Worm (Caenorhabditis elegans): ENCODE measurements around the gene ksr-1.

Gene ksr-1

ce11 chrX:8299554-8299953 lies 24.6 kb downstream of the ksr-1 start, which contains the start of gene ced-13:
ced-13 (minus strand) TSS chrX:8299654.
- TF ChIP-seq ceh-28 (tag; optimal IDR thresholded peaks at IDR 0.05) (no peak), egl-27 (tag; optimal IDR thresholded peaks at IDR 0.05) (no peak), nhr-25 (tag; optimal IDR thresholded peaks at IDR 0.05) (no peak), aly-2 (tag; optimal IDR thresholded peaks at IDR 0.05) (no peak), nhr-43 (tag; optimal IDR thresholded peaks at IDR 0.05; ENCODE audit: poor library complexity, severe bottlenecking) (no peak)

ce11 chrX:8302299-8302698 lies 27.3 kb downstream of the ksr-1 start, which contains the start of gene inx-5:
inx-5 (minus strand) TSS chrX:8302399.
- no peak for TF ChIP-seq mml-1 (tag; optimal IDR thresholded peaks at IDR 0.05)
- TF ChIP-seq nhr-76 (tag; optimal IDR thresholded peaks at IDR 0.05): no peak
- TF ChIP-seq R02D3.7 (tag; optimal IDR thresholded peaks at IDR 0.05): no peak
- TF ChIP-seq egl-27 (tag; optimal IDR thresholded peaks at IDR 0.05): no peak
- no peak for TF ChIP-seq nhr-237 (tag; optimal IDR thresholded peaks at IDR 0.05)
- TF ChIP-seq snpc-4 (tag; optimal IDR thresholded peaks at IDR 0.05): no peak
- no peak for TF ChIP-seq nfya-1 (tag; optimal IDR thresholded peaks at IDR 0.05; ENCODE audit: insufficient read depth)
- no peak for TF ChIP-seq pqm-1 (tag; optimal IDR thresholded peaks at IDR 0.05)
- TF ChIP-seq ama-1 (optimal IDR thresholded peaks at IDR 0.05): no peak
- TF ChIP-seq zag-1 (tag; optimal IDR thresholded peaks at IDR 0.05): no peak
- no peak for TF ChIP-seq elt-3 (tag; optimal IDR thresholded peaks at IDR 0.05)
- no peak for TF ChIP-seq fkh-10 (GFP tag; optimal IDR thresholded peaks at IDR 0.05)
- TF ChIP-seq elt-1 (tag; optimal IDR thresholded peaks at IDR 0.05): no peak
- TF ChIP-seq nhr-43 (tag; optimal IDR thresholded peaks at IDR 0.05; ENCODE audit: poor library complexity, severe bottlenecking): no peak

ce11 chrX:8302803-8303202 lies 27.8 kb downstream of the ksr-1 start:
- no peak for TF ChIP-seq ceh-82 (tag; optimal IDR thresholded peaks at IDR 0.05)
- TF ChIP-seq nhr-25 (tag; optimal IDR thresholded peaks at IDR 0.05): peak; percentile 54

- TF ChIP-seq sea-2 (GFP tag; optimal IDR thresholded peaks at IDR 0.05) (no peak), unc-62 (GFP tag; optimal IDR thresholded peaks at IDR 0.05) (no peak), lin-15B (tag; optimal IDR thresholded peaks at IDR 0.05) (no peak), fkh-10 (GFP tag; optimal IDR thresholded peaks at IDR 0.05) (no peak), ceh-9 (tag; optimal IDR thresholded peaks at IDR 0.05) (no peak), nhr-23 (tag; optimal IDR thresholded peaks at IDR 0.05) (no peak), nhr-77 (tag; optimal IDR thresholded peaks at IDR 0.05) (no peak), hmg-11 (tag; optimal IDR thresholded peaks at IDR 0.05) (no peak), unc-39 (tag; optimal IDR thresholded peaks at IDR 0.05) (no peak), jun-1 (tag; optimal IDR thresholded peaks at IDR 0.05) (no peak), nfya-1 (tag; optimal IDR thresholded peaks at IDR 0.05; ENCODE audit: insufficient read depth) (no peak), elt-1 (tag; optimal IDR thresholded peaks at IDR 0.05) (no peak), nhr-67 (tag; optimal IDR thresholded peaks at IDR 0.05) (no peak), nhr-12 (tag; optimal IDR thresholded peaks at IDR 0.05) (no peak), ama-1 (optimal IDR thresholded peaks at IDR 0.05) (no peak), fos-1 (tag; optimal IDR thresholded peaks at IDR 0.05) (no peak), aly-2 (tag; optimal IDR thresholded peaks at IDR 0.05) (no peak), ceh-16 (tag; optimal IDR thresholded peaks at IDR 0.05) (no peak)
Observed at ce11 chrX:8307600-8307999, 32.6 kb downstream of the ksr-1 start, which contains the start of gene R09F10.5. R09F10.5 (minus strand) TSS chrX:8307700.

DNA sequence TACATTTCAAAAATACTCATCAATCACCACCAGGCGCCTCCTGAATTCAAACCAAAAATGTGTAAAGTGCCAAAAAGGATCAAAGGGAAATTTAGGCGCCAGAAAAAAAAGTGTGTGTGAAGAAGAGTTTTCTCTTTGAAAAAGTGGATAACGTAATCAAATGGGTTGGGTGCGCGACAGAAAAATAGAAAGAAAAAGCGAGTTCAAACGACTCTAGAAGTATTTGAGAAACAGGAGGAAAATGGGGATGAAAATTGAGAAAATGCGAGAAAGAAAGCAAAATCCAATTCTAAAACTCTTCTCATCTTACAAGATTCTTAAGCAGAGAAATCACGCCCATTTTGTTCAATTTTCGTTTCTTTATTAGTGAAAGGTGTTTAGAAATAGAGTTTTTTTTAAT lies 33.5 kb downstream of the ksr-1 start:
- no peak for TF ChIP-seq sea-2 (GFP tag; optimal IDR thresholded peaks at IDR 0.05)
- TF ChIP-seq daf-12 (tag; optimal IDR thresholded peaks at IDR 0.05): no peak
- TF ChIP-seq mml-1 (tag; optimal IDR thresholded peaks at IDR 0.05): no peak
- TF ChIP-seq ceh-9 (tag; optimal IDR thresholded peaks at IDR 0.05): no peak
- peak; percentile 22 for TF ChIP-seq fkh-10 (GFP tag; optimal IDR thresholded peaks at IDR 0.05)
- no peak for TF ChIP-seq pqm-1 (tag; optimal IDR thresholded peaks at IDR 0.05)

- TF ChIP-seq lsy-12 (tag; optimal IDR thresholded peaks at IDR 0.05) (no peak), egl-5 (tag; optimal IDR thresholded peaks at IDR 0.05) (no peak), unc-62 (GFP tag; optimal IDR thresholded peaks at IDR 0.05) (no peak), elt-3 (tag; optimal IDR thresholded peaks at IDR 0.05) (no peak), fkh-10 (GFP tag; optimal IDR thresholded peaks at IDR 0.05) (no peak), nhr-43 (tag; optimal IDR thresholded peaks at IDR 0.05; ENCODE audit: poor library complexity, severe bottlenecking) (no peak), zag-1 (tag; optimal IDR thresholded peaks at IDR 0.05) (no peak), eor-1 (tag; optimal IDR thresholded peaks at IDR 0.05) (no peak), skn-1 (tag; optimal IDR thresholded peaks at IDR 0.05) (no peak), unc-39 (tag; optimal IDR thresholded peaks at IDR 0.05) (no peak), elt-1 (tag; optimal IDR thresholded peaks at IDR 0.05) (no peak), nhr-23 (tag; optimal IDR thresholded peaks at IDR 0.05) (no peak), pqm-1 (tag; optimal IDR thresholded peaks at IDR 0.05) (no peak), elt-2 (tag; optimal IDR thresholded peaks at IDR 0.05) (no peak), nhr-12 (tag; optimal IDR thresholded peaks at IDR 0.05) (no peak), jun-1 (tag; optimal IDR thresholded peaks at IDR 0.05) (no peak), egl-27 (tag; optimal IDR thresholded peaks at IDR 0.05) (no peak), sea-2 (GFP tag; optimal IDR thresholded peaks at IDR 0.05) (no peak), ceh-82 (tag; optimal IDR thresholded peaks at IDR 0.05) (no peak)
Observed at ce11 chrX:8310747-8311146, 35.8 kb downstream of the ksr-1 start.
